Fruit fly (Drosophila melanogaster): ENCODE measurements around the gene CG14397.
A peak's percentile ranks its signal among the peaks of the same experiment; 100 is the strongest.

Gene CG14397

dm6 chr2L:21142972-21143385, 52.0 kb downstream of the CG14397 start, which contains the start of gene pths (continued):
- no peak for TF ChIP-seq dmrt99B (tag; optimal IDR thresholded peaks at IDR 0.05)
- TF ChIP-seq bcd (GFP tag; optimal IDR thresholded peaks at IDR 0.05), result no peak
- TF ChIP-seq Pdp1 (GFP tag; optimal IDR thresholded peaks at IDR 0.05), result peak; percentile 57 to 62
- TF ChIP-seq Blimp-1 (GFP tag; optimal IDR thresholded peaks at IDR 0.05), result no peak
- peak; percentile 89 for TF ChIP-seq CG6791 (GFP tag; IDR thresholded peaks at IDR 0.05; ENCODE audit: partially characterized antibody)
- no peak for TF ChIP-seq z (GFP tag; IDR thresholded peaks at IDR 0.05)
- peak; percentile 92 for TF ChIP-seq row (GFP tag; IDR thresholded peaks at IDR 0.05)
- TF ChIP-seq CG2202 (tag; optimal IDR thresholded peaks at IDR 0.05), result no peak
- TF ChIP-seq nau (GFP tag; optimal IDR thresholded peaks at IDR 0.05), result no peak
- peak; percentile 10; the same call in 1 of the 2 replicates for TF ChIP-seq E2f2 (GFP tag; IDR thresholded peaks at IDR 0.05)
- no peak for TF ChIP-seq pan (optimal IDR thresholded peaks at IDR 0.05)
- TF ChIP-seq pan (GFP tag; optimal IDR thresholded peaks at IDR 0.05 in 1 of 2, IDR thresholded peaks at IDR 0.05 in 1 of 2), result peak in 1 of 2 experiments; percentile 51
- peak; percentile 75 for TF ChIP-seq slbo (GFP tag; IDR thresholded peaks at IDR 0.05)
- peak; percentile 40 for TF ChIP-seq Antp (GFP tag; optimal IDR thresholded peaks at IDR 0.05)
- no peak for TF ChIP-seq sr (GFP tag; IDR thresholded peaks at IDR 0.05)
- peak; percentile 8 for TF ChIP-seq CG13775 (GFP tag; optimal IDR thresholded peaks at IDR 0.05)
- TF ChIP-seq dmrt11E (tag; optimal IDR thresholded peaks at IDR 0.05), result peak; percentile 50
- no peak; the same call in 1 of the 2 replicates for TF ChIP-seq vvl (GFP tag; IDR thresholded peaks at IDR 0.05)
- TF ChIP-seq CG6689 (GFP tag; IDR thresholded peaks at IDR 0.05), result peak; percentile 50; the same call in 1 of the 2 replicates
- TF ChIP-seq slou (GFP tag; optimal IDR thresholded peaks at IDR 0.05), result peak; percentile 60
- no peak for TF ChIP-seq CG8765 (GFP tag; IDR thresholded peaks at IDR 0.05)
- peak; percentile 88 for TF ChIP-seq knrl (GFP tag; IDR thresholded peaks at IDR 0.05; ENCODE audit: partially characterized antibody)
- TF ChIP-seq Dp (GFP tag; optimal IDR thresholded peaks at IDR 0.05), result peak; percentile 23
- TF ChIP-seq pnt (GFP tag; optimal IDR thresholded peaks at IDR 0.05), result peak; percentile 56
- TF ChIP-seq fd3F (GFP tag; optimal IDR thresholded peaks at IDR 0.05), result no peak
- TF ChIP-seq Side (GFP tag; optimal IDR thresholded peaks at IDR 0.05), result no peak
- TF ChIP-seq amos (GFP tag; IDR thresholded peaks at IDR 0.05; ENCODE audit: partially characterized antibody), result peak; percentile 90
- TF ChIP-seq jing (GFP tag; optimal IDR thresholded peaks at IDR 0.05), result no peak
- peak; percentile 68 for TF ChIP-seq sisA (GFP tag; IDR thresholded peaks at IDR 0.05)
- TF ChIP-seq pb (GFP tag; optimal IDR thresholded peaks at IDR 0.05), result no peak
- no peak for TF ChIP-seq CrebB (tag; optimal IDR thresholded peaks at IDR 0.05)
- no peak for TF ChIP-seq Trl (optimal IDR thresholded peaks at IDR 0.05)
- TF ChIP-seq Trl (GFP tag; optimal IDR thresholded peaks at IDR 0.05), result peak; percentile 40
- no peak for TF ChIP-seq CG7987 (GFP tag; optimal IDR thresholded peaks at IDR 0.05)
- TF ChIP-seq CG12155 (GFP tag; optimal IDR thresholded peaks at IDR 0.05), result no peak
- peak; percentile 41 for TF ChIP-seq NfI (GFP tag; optimal IDR thresholded peaks at IDR 0.05)
- peak; percentile 70 for TF ChIP-seq vnd (GFP tag; IDR thresholded peaks at IDR 0.05; ENCODE audit: partially characterized antibody)
- TF ChIP-seq cwo (GFP tag; optimal IDR thresholded peaks at IDR 0.05), result no peak
- peak; percentile 98 for TF ChIP-seq CG30020 (tag; optimal IDR thresholded peaks at IDR 0.05)
- peak in 1 of 2 experiments; percentile 16 for TF ChIP-seq Hr78 (GFP tag; optimal IDR thresholded peaks at IDR 0.05)
- peak; percentile 2 for TF ChIP-seq az2 (GFP tag; optimal IDR thresholded peaks at IDR 0.05)
- TF ChIP-seq Xrp1 (GFP tag; IDR thresholded peaks at IDR 0.05), result peak; percentile 36; the same call in 1 of the 2 replicates
- TF ChIP-seq CG18011 (GFP tag; optimal IDR thresholded peaks at IDR 0.05), result no peak
- peak; percentile 44; the same call in 1 of the 2 replicates for TF ChIP-seq CG14441 (GFP tag; IDR thresholded peaks at IDR 0.05)
- peak; percentile 31 for TF ChIP-seq CG4617 (GFP tag; optimal IDR thresholded peaks at IDR 0.05; ENCODE audit: borderline replicate concordance)
- TF ChIP-seq MESR4 (GFP tag; optimal IDR thresholded peaks at IDR 0.05), result peak; percentile 97
- TF ChIP-seq CG4360 (GFP tag; IDR thresholded peaks at IDR 0.05), result no peak
- TF ChIP-seq oc (tag; optimal IDR thresholded peaks at IDR 0.05), result no peak
- TF ChIP-seq CG32772 (GFP tag; IDR thresholded peaks at IDR 0.05), result no peak
- no peak for TF ChIP-seq rib (GFP tag; IDR thresholded peaks at IDR 0.05)
- peak; percentile 65 for TF ChIP-seq CG17186 (GFP tag; optimal IDR thresholded peaks at IDR 0.05)

All from whole organism, embryonic.